Worm (Caenorhabditis elegans) whole organism, L2 larva: ENCODE data around the gene npr-2.

ENCODE experiments used
- C34F6.9 ChIP-seq: fragments of 150-350 bp; optimal IDR thresholded peaks from 2 replicates; lab custom pipeline; 2014; ENCODE audit warnings: missing biosample characterization, missing genetic modification characterization
- F13H6.1 ChIP-seq: sonication (generic microtip); optimal IDR thresholded peaks from 2 replicates; lab custom pipeline; 2016; ENCODE audit warnings: missing genetic modification characterization, missing compliant biosample characterization
- R02D3.7 ChIP-seq: fragments of 150-350 bp; optimal IDR thresholded peaks from 2 replicates; lab custom pipeline; 2014; ENCODE audit warnings: missing biosample characterization, missing genetic modification characterization
- Y55F3AM.14 ChIP-seq: fragments of 200-800 bp; sonication (Bioruptor generic); optimal IDR thresholded peaks from 2 replicates; lab custom pipeline; 2018; ENCODE audit warnings: mild to moderate bottlenecking, missing genetic modification characterization, missing compliant biosample characterization
- ZK546.5 ChIP-seq: sonication (generic microtip); optimal IDR thresholded peaks from 2 replicates; lab custom pipeline; 2017; ENCODE audit warnings: missing biosample characterization, missing genetic modification characterization
- alr-1 ChIP-seq: fragments of 150-350 bp; optimal IDR thresholded peaks from 2 replicates; lab custom pipeline; 2014; ENCODE audit warnings: missing biosample characterization, missing genetic modification characterization
- aly-2 ChIP-seq: fragments of 150-350 bp; optimal IDR thresholded peaks from 2 replicates; lab custom pipeline; 2014; ENCODE audit warnings: missing biosample characterization, missing genetic modification characterization
- ama-1 ChIP-seq: fragments of 150-350 bp; optimal IDR thresholded peaks from 2 replicates; lab custom pipeline; 2018; ENCODE audit warnings: inconsistent platforms
- blmp-1 ChIP-seq: sonication (generic microtip); optimal IDR thresholded peaks from 2 replicates; lab custom pipeline; 2017; ENCODE audit warnings: missing genetic modification characterization, mild to moderate bottlenecking, missing compliant biosample characterization, antibody characterized with exemption, moderate library complexity; ENCODE audit not compliant: insufficient read depth
- ceh-16 ChIP-seq: fragments of 150-350 bp; optimal IDR thresholded peaks from 2 replicates; lab custom pipeline; 2014; ENCODE audit warnings: missing biosample characterization, missing genetic modification characterization
- ceh-82 ChIP-seq: fragments of 150-350 bp; optimal IDR thresholded peaks from 2 replicates; lab custom pipeline; 2014; ENCODE audit warnings: missing biosample characterization, missing genetic modification characterization
- crh-2 ChIP-seq: sonication (generic microtip); optimal IDR thresholded peaks from 2 replicates; lab custom pipeline; 2017; ENCODE audit warnings: missing biosample characterization, missing genetic modification characterization
- dmd-4 ChIP-seq: sonication (generic microtip); optimal IDR thresholded peaks from 2 replicates; lab custom pipeline; 2017; ENCODE audit warnings: missing biosample characterization, missing genetic modification characterization
- egl-27 ChIP-seq: sonication (generic microtip); optimal IDR thresholded peaks from 3 replicates; lab custom pipeline; 2017; ENCODE audit warnings: missing biosample characterization, missing genetic modification reagents, missing genetic modification characterization
- elt-1 ChIP-seq: fragments of 150-350 bp; optimal IDR thresholded peaks from 2 replicates; lab custom pipeline; 2014; ENCODE audit warnings: missing biosample characterization, missing genetic modification characterization
- elt-3 ChIP-seq: sonication (generic microtip); optimal IDR thresholded peaks from 2 replicates; lab custom pipeline; 2017; ENCODE audit warnings: missing biosample characterization, missing genetic modification characterization
- fos-1 ChIP-seq: fragments of 150-350 bp; optimal IDR thresholded peaks from 2 replicates; lab custom pipeline; 2014; ENCODE audit warnings: missing biosample characterization, missing genetic modification characterization
- gmeb-1 ChIP-seq: fragments of 150-350 bp; optimal IDR thresholded peaks from 2 replicates; lab custom pipeline; 2014; ENCODE audit warnings: missing biosample characterization, missing genetic modification characterization
- lin-11 ChIP-seq: fragments of 150-350 bp; sonication (generic microtip); optimal IDR thresholded peaks from 2 replicates; lab custom pipeline; 2014; ENCODE audit warnings: missing biosample characterization, missing genetic modification characterization, inconsistent platforms, mixed read lengths
- lin-13 ChIP-seq: fragments of 150-350 bp; optimal IDR thresholded peaks from 2 replicates; lab custom pipeline; 2014; ENCODE audit warnings: missing biosample characterization, missing genetic modification reagents, missing genetic modification characterization
- lin-39 ChIP-seq: fragments of 150-350 bp; optimal IDR thresholded peaks from 2 replicates; lab custom pipeline; 2014; ENCODE audit warnings: missing biosample characterization, missing genetic modification reagents, missing genetic modification characterization
- lsy-2 ChIP-seq, 2 experiments: fragments of 150-350 bp in 1 of 2; sonication (generic microtip) in 1 of 2; optimal IDR thresholded peaks; 2 replicates each; lab custom pipeline; 2014 to 2017; ENCODE audit warnings: missing biosample characterization in 2 of 2, missing genetic modification characterization in 2 of 2
- mab-5 ChIP-seq: fragments of 150-350 bp; optimal IDR thresholded peaks from 2 replicates; lab custom pipeline; 2014; ENCODE audit warnings: missing biosample characterization, missing genetic modification characterization
- mbf-1 ChIP-seq: sonication (generic microtip); optimal IDR thresholded peaks from 2 replicates; lab custom pipeline; 2017; ENCODE audit warnings: missing biosample characterization, missing genetic modification characterization
- mdl-1 ChIP-seq, 2 experiments: fragments of 150-350 bp in 1 of 2; sonication (generic microtip) in 1 of 2; optimal IDR thresholded peaks; 2 replicates each; lab custom pipeline; 2017; ENCODE audit warnings: missing biosample characterization in 2 of 2, missing genetic modification characterization in 2 of 2
- nhr-10 ChIP-seq: sonication (generic microtip); optimal IDR thresholded peaks from 2 replicates; lab custom pipeline; 2017; ENCODE audit warnings: missing biosample characterization, missing genetic modification characterization
- nhr-11 ChIP-seq: fragments of 150-350 bp; optimal IDR thresholded peaks from 2 replicates; lab custom pipeline; 2014; ENCODE audit warnings: missing biosample characterization, missing genetic modification characterization
- nhr-12 ChIP-seq: fragments of 150-350 bp; optimal IDR thresholded peaks from 2 replicates; lab custom pipeline; 2014; ENCODE audit warnings: missing biosample characterization, missing genetic modification characterization
- nhr-129 ChIP-seq: fragments of 150-350 bp; optimal IDR thresholded peaks from 2 replicates; lab custom pipeline; 2014; ENCODE audit warnings: missing biosample characterization, missing genetic modification characterization
- nhr-21 ChIP-seq: fragments of 150-350 bp; optimal IDR thresholded peaks from 2 replicates; lab custom pipeline; 2014; ENCODE audit warnings: missing biosample characterization, missing genetic modification characterization
- nhr-23 ChIP-seq: fragments of 150-350 bp; optimal IDR thresholded peaks from 2 replicates; lab custom pipeline; 2014; ENCODE audit warnings: missing biosample characterization, missing genetic modification reagents, missing genetic modification characterization
- nhr-237 ChIP-seq: fragments of 150-350 bp; optimal IDR thresholded peaks from 2 replicates; lab custom pipeline; 2014; ENCODE audit warnings: missing biosample characterization, missing genetic modification characterization
- nhr-25 ChIP-seq: fragments of 150-350 bp; sonication (generic microtip); optimal IDR thresholded peaks from 3 replicates; lab custom pipeline; 2014; ENCODE audit warnings: missing biosample characterization, missing genetic modification characterization
- nhr-6 ChIP-seq: fragments of 150-350 bp; optimal IDR thresholded peaks from 2 replicates; lab custom pipeline; 2014; ENCODE audit warnings: missing biosample characterization, missing genetic modification characterization
- nhr-77 ChIP-seq: fragments of 150-350 bp; optimal IDR thresholded peaks from 2 replicates; lab custom pipeline; 2014; ENCODE audit warnings: missing biosample characterization, missing genetic modification characterization
- peb-1 ChIP-seq: fragments of 150-350 bp; optimal IDR thresholded peaks from 2 replicates; lab custom pipeline; 2014; ENCODE audit warnings: missing biosample characterization, missing genetic modification characterization
- sem-4 ChIP-seq: fragments of 150-350 bp; optimal IDR thresholded peaks from 2 replicates; lab custom pipeline; 2014; ENCODE audit warnings: missing biosample characterization, missing genetic modification reagents, missing genetic modification characterization
- skn-1 ChIP-seq: sonication (generic microtip); optimal IDR thresholded peaks from 2 replicates; lab custom pipeline; 2017; ENCODE audit warnings: missing biosample characterization, missing genetic modification characterization
- sma-3 ChIP-seq: sonication (generic microtip); optimal IDR thresholded peaks from 2 replicates; lab custom pipeline; 2016; ENCODE audit warnings: missing genetic modification reagents, missing genetic modification characterization, missing compliant biosample characterization
- sma-9 ChIP-seq, 2 experiments: fragments of 150-350 bp in 1 of 2; sonication (generic microtip) in 1 of 2; optimal IDR thresholded peaks; 2 replicates each; lab custom pipeline; 2014 to 2016; ENCODE audit warnings: missing genetic modification characterization in 2 of 2, mild to moderate bottlenecking in 1 of 2, missing biosample characterization in 1 of 2, missing compliant biosample characterization in 1 of 2, missing genetic modification reagents in 1 of 2, moderate library complexity in 1 of 2
- snpc-4 ChIP-seq: fragments of 150-350 bp; optimal IDR thresholded peaks from 2 replicates; lab custom pipeline; 2014; ENCODE audit warnings: missing biosample characterization, missing genetic modification characterization
- unc-39 ChIP-seq: fragments of 150-350 bp; optimal IDR thresholded peaks from 2 replicates; lab custom pipeline; 2014; ENCODE audit warnings: missing biosample characterization, missing genetic modification characterization
- unc-55 ChIP-seq: fragments of 150-350 bp; sonication (generic microtip); optimal IDR thresholded peaks from 3 replicates; lab custom pipeline; 2014; ENCODE audit warnings: missing biosample characterization, missing genetic modification reagents, missing genetic modification characterization
- unc-62 ChIP-seq: fragments of 150-350 bp; optimal IDR thresholded peaks from 2 replicates; lab custom pipeline; 2014; ENCODE audit warnings: missing biosample characterization, missing genetic modification reagents, missing genetic modification characterization
- zag-1 ChIP-seq: fragments of 150-350 bp; optimal IDR thresholded peaks from 2 replicates; lab custom pipeline; 2014; ENCODE audit warnings: missing biosample characterization, missing genetic modification characterization
- ztf-1 ChIP-seq: fragments of 200-800 bp; sonication (Bioruptor generic); conservative IDR thresholded peaks from 2 replicates; pipeline ENCODE4 v1.3.6; 2022; ENCODE audit warnings: missing genetic modification characterization, missing compliant biosample characterization
- ztf-11 ChIP-seq: sonication (generic microtip); optimal IDR thresholded peaks from 2 replicates; lab custom pipeline; 2017; ENCODE audit warnings: missing biosample characterization, missing genetic modification characterization
- ztf-4 ChIP-seq: fragments of 150-350 bp; optimal IDR thresholded peaks from 2 replicates; lab custom pipeline; 2014; ENCODE audit warnings: missing biosample characterization, missing genetic modification characterization

npr-2 gene

DNA sequence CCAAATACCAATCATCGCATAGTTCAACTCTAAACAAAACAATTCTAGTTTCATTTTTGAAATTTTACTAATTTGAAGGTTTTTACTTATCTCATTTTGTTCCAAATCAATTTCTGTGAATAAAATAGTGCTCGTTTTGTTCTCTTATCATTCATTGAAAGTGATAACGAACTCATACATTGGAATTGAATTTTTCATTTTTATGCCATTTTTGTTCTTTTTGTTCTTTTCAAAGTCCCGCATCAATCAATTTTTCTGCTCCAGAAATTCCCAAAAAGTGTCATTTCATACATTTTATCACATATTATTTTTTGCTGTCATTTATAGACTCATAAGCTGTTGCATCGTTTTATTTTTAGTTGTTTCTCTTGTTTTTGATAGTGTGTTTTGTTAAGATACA, 42.4 kb downstream of the npr-2 start:
- TF ChIP-seq fos-1 (tag; lab: Kevin White, UChicago) (peak; percentile 20), egl-27 (tag; lab: Kevin White, UChicago) (no peak)

DNA sequence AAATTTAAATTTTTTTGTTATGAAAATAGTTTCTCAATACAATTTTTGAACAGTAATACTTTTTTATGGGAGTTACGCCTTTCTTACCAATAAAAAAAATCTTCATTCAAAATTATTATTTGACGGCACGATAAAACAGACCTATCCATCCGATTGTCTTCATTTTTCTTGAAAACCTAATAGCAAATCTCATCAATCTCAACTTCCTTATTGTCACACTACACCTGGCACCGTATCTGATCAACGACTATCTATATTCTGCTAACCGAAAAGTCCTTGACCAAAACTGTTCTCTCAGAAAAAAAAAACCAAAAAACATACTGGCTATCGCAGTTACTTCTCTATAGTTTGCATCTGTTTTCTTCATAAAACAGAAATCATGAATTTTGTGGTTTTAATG, 43.8 kb downstream of the npr-2 start:
- TF ChIP-seq nhr-77 (tag; lab: Kevin White, UChicago) (no peak), sma-9 (GFP tag; optimal IDR thresholded peaks at IDR 0.05; lab: Kevin White, UChicago) (peak; percentile 24), sma-9 (tag; optimal IDR thresholded peaks at IDR 0.05; lab: Kevin White, UChicago) (no peak), nhr-6 (tag; lab: Kevin White, UChicago) (no peak)

ce11 chrIV:9535105-9535504, 44.8 kb downstream of the npr-2 start:
- TF ChIP-seq ztf-11 (tag; lab: Kevin White, UChicago) (no peak), unc-62 (GFP tag; lab: Kevin White, UChicago) (no peak), unc-39 (no peak), lin-11 (tag; lab: Kevin White, UChicago) (no peak), sma-3 (peak; percentile 76), F13H6.1 (no peak), nhr-23 (tag; lab: Kevin White, UChicago) (no peak), nhr-237 (tag; lab: Kevin White, UChicago) (no peak), alr-1 (tag; lab: Kevin White, UChicago) (no peak), lin-39 (tag; lab: Kevin White, UChicago) (no peak), nhr-77 (tag; lab: Kevin White, UChicago) (no peak), sma-9 (GFP tag; optimal IDR thresholded peaks at IDR 0.05; lab: Kevin White, UChicago) (peak; percentile 72), sma-9 (tag; optimal IDR thresholded peaks at IDR 0.05; lab: Kevin White, UChicago) (no peak), mab-5 (tag; lab: Kevin White, UChicago) (no peak), ama-1 (lab: Kevin White, UChicago) (no peak), nhr-129 (tag; lab: Kevin White, UChicago) (peak; percentile 28), nhr-12 (tag; lab: Kevin White, UChicago) (no peak), aly-2 (tag; lab: Kevin White, UChicago) (no peak), zag-1 (tag; lab: Kevin White, UChicago) (no peak), peb-1 (tag; lab: Kevin White, UChicago) (no peak), sem-4 (tag; lab: Kevin White, UChicago) (no peak), ceh-16 (tag; lab: Kevin White, UChicago) (no peak), nhr-25 (tag; lab: Kevin White, UChicago) (peak; percentile 69), C34F6.9 (tag; lab: Kevin White, UChicago) (no peak), blmp-1 (tag; lab: Kevin White, UChicago) (peak; percentile 82), ztf-1 (GFP tag; lab: Robert Waterston, UW) (no peak), mdl-1 (tag; optimal IDR thresholded peaks at IDR 0.05; lab: Kevin White, UChicago) (no peak), unc-55 (GFP tag; lab: Kevin White, UChicago) (no peak), skn-1 (no peak), gmeb-1 (tag; lab: Kevin White, UChicago) (no peak), lin-13 (GFP tag; lab: Kevin White, UChicago) (no peak), dmd-4 (tag; lab: Kevin White, UChicago) (no peak), ztf-4 (tag; lab: Kevin White, UChicago) (no peak), ceh-82 (tag; lab: Kevin White, UChicago) (no peak), elt-3 (no peak), ZK546.5 (tag; lab: Kevin White, UChicago) (no peak), snpc-4 (tag; lab: Kevin White, UChicago) (no peak), mbf-1 (tag; lab: Kevin White, UChicago) (no peak), crh-2 (tag; lab: Kevin White, UChicago) (peak; percentile 33), nhr-21 (tag; lab: Kevin White, UChicago) (peak; percentile 70), fos-1 (tag; lab: Kevin White, UChicago) (peak; percentile 36), lsy-2 (tag; optimal IDR thresholded peaks at IDR 0.05; lab: Kevin White, UChicago) (no peak), nhr-10 (tag; lab: Kevin White, UChicago) (no peak), nhr-11 (tag; lab: Kevin White, UChicago) (no peak), egl-27 (tag; lab: Kevin White, UChicago) (no peak), elt-1 (no peak), nhr-6 (tag; lab: Kevin White, UChicago) (no peak), R02D3.7 (tag; lab: Kevin White, UChicago) (no peak), Y55F3AM.14 (no peak)
